Worm (Caenorhabditis elegans) whole organism, L3 larva: Measurements from ENCODE around the gene srx-64.

Experiments
- R02D3.7 ChIP-seq: fragments of 150-350 bp; optimal IDR thresholded peaks from 2 replicates; lab custom pipeline; 2014; ENCODE audit warnings: missing biosample characterization, missing genetic modification characterization
- ZK546.5 ChIP-seq: sonication (generic microtip); optimal IDR thresholded peaks from 2 replicates; lab custom pipeline; 2017; ENCODE audit warnings: missing biosample characterization, missing genetic modification characterization
- aly-2 ChIP-seq: fragments of 150-350 bp; optimal IDR thresholded peaks from 2 replicates; lab custom pipeline; 2014; ENCODE audit warnings: missing biosample characterization, missing genetic modification characterization
- lin-39 ChIP-seq: fragments of 150-350 bp; optimal IDR thresholded peaks from 2 replicates; lab custom pipeline; 2018; ENCODE audit warnings: missing biosample characterization, missing genetic modification reagents, missing genetic modification characterization
- mdl-1 ChIP-seq: fragments of 150-350 bp; optimal IDR thresholded peaks from 2 replicates; lab custom pipeline; 2014; ENCODE audit warnings: missing biosample characterization, missing genetic modification characterization
- nhr-11 ChIP-seq: fragments of 150-350 bp; optimal IDR thresholded peaks from 2 replicates; lab custom pipeline; 2014; ENCODE audit warnings: missing biosample characterization, missing genetic modification characterization
- unc-39 ChIP-seq: sonication (generic microtip); optimal IDR thresholded peaks from 4 replicates; lab custom pipeline; 2017; ENCODE audit warnings: missing biosample characterization, missing genetic modification characterization

DNA sequence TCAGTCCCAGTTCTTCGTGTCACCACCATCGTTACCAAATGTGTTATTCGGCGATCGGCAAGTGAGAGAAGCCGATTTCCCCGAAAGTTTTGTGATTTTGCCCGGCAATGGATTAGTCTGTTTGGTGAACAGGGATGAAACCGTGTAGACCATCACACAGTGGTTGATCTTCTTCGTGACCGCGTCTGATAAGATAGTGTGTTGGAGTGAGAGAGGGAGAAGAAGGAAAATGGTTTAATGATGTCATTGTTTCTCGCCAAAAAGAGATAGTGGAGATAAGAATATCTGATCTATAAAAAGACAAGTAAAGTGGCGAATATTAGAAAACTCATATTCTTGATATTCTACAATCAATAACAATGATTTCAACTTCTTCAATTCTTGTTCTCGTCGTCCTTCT lies 50.6 kb downstream of the srx-64 start, which contains the start of gene nlp-31:
- TF ChIP-seq nhr-11 (tag; lab: Kevin White, UChicago) (no peak), ZK546.5 (no peak), lin-39 (tag; lab: Kevin White, UChicago) (no peak), R02D3.7 (tag; lab: Kevin White, UChicago) (no peak), aly-2 (tag; lab: Kevin White, UChicago) (no peak), mdl-1 (tag; lab: Kevin White, UChicago) (no peak), unc-39 (tag; lab: Kevin White, UChicago) (no peak)
